Fruit fly (Drosophila melanogaster): ENCODE data around the gene ND-B14.5A.
A peak's percentile ranks its signal among the peaks of the same experiment; 100 is the strongest.

Gene ND-B14.5A

dm6 chrX:2136831-2137452 lies 35.4 kb upstream of the ND-B14.5A start (continued):
- TF ChIP-seq CG3281 (GFP tag; optimal IDR thresholded peaks at IDR 0.05), result peak; percentile 99
- TF ChIP-seq Atf6 (GFP tag; IDR thresholded peaks at IDR 0.05), result peak; percentile 100
- TF ChIP-seq Dad (GFP tag; optimal IDR thresholded peaks at IDR 0.05), result peak; percentile 100
- TF ChIP-seq CG10959 (GFP tag; IDR thresholded peaks at IDR 0.05), result peak; percentile 100
- TF ChIP-seq schlank (tag; optimal IDR thresholded peaks at IDR 0.05), result peak; percentile 100
- TF ChIP-seq Jarid2 (GFP tag; optimal IDR thresholded peaks at IDR 0.05), result peak; percentile 92
- peak; percentile 99 for TF ChIP-seq CG31224 (GFP tag; IDR thresholded peaks at IDR 0.05)
- peak; percentile 60 for TF ChIP-seq pzg (GFP tag; optimal IDR thresholded peaks at IDR 0.05)
- peak; percentile 100 for TF ChIP-seq CG12391 (tag; optimal IDR thresholded peaks at IDR 0.05)
- TF ChIP-seq Trl (optimal IDR thresholded peaks at IDR 0.05), result peak; percentile 62 to 76
- TF ChIP-seq Trl (GFP tag; optimal IDR thresholded peaks at IDR 0.05), result peak; percentile 100
- TF ChIP-seq CG5953 (GFP tag; IDR thresholded peaks at IDR 0.05), result peak; percentile 100
- no peak for TF ChIP-seq br (optimal IDR thresholded peaks at IDR 0.05)
- TF ChIP-seq pros (GFP tag; optimal IDR thresholded peaks at IDR 0.05), result no peak
- peak; percentile 98 for TF ChIP-seq CG6254 (GFP tag; optimal IDR thresholded peaks at IDR 0.05)
- peak; percentile 100 for TF ChIP-seq CG10209 (GFP tag; optimal IDR thresholded peaks at IDR 0.05)
- TF ChIP-seq Blimp-1 (GFP tag; optimal IDR thresholded peaks at IDR 0.05), result peak; percentile 99
- peak; percentile 100 for TF ChIP-seq CG33213 (GFP tag; optimal IDR thresholded peaks at IDR 0.05)
- peak; percentile 100 for TF ChIP-seq CG32772 (GFP tag; IDR thresholded peaks at IDR 0.05)
- peak; percentile 99 for TF ChIP-seq Bteb2 (GFP tag; optimal IDR thresholded peaks at IDR 0.05)
- peak; percentile 100 for TF ChIP-seq tx (GFP tag; optimal IDR thresholded peaks at IDR 0.05)
- TF ChIP-seq CG18476 (GFP tag; optimal IDR thresholded peaks at IDR 0.05), result peak; percentile 99
- TF ChIP-seq fd96Cb (tag; optimal IDR thresholded peaks at IDR 0.05), result peak; percentile 100
- TF ChIP-seq Hand (GFP tag; optimal IDR thresholded peaks at IDR 0.05), result peak; percentile 99
- no peak for TF ChIP-seq fru (optimal IDR thresholded peaks at IDR 0.05)
- peak; percentile 100 for TF ChIP-seq B-H1 (GFP tag; IDR thresholded peaks at IDR 0.05)
- TF ChIP-seq odd (GFP tag; optimal IDR thresholded peaks at IDR 0.05), result peak; percentile 99
- no peak for TF ChIP-seq inv (GFP tag; IDR thresholded peaks at IDR 0.05; ENCODE audit: partially characterized antibody)
- peak; percentile 99 for TF ChIP-seq Kr (GFP tag; optimal IDR thresholded peaks at IDR 0.05)
- peak; percentile 100 for TF ChIP-seq gcm (GFP tag; optimal IDR thresholded peaks at IDR 0.05)
- peak in 1 of 2 experiments; percentile 95 for TF ChIP-seq Hr78 (GFP tag; optimal IDR thresholded peaks at IDR 0.05)
- peak; percentile 100 for TF ChIP-seq grau (tag; optimal IDR thresholded peaks at IDR 0.05)
- TF ChIP-seq CG43689 (GFP tag; IDR thresholded peaks at IDR 0.05), result peak; percentile 100
- no peak; the same call in 1 of the 2 replicates for TF ChIP-seq sna (GFP tag; IDR thresholded peaks at IDR 0.05; ENCODE audit: partially characterized antibody)
- peak; percentile 100 for TF ChIP-seq PHDP (tag; optimal IDR thresholded peaks at IDR 0.05)
- peak; percentile 99 for TF ChIP-seq ERR (GFP tag; optimal IDR thresholded peaks at IDR 0.05)
- TF ChIP-seq dati (GFP tag; IDR thresholded peaks at IDR 0.05), result peak; percentile 100
- TF ChIP-seq CG11560 (tag; IDR thresholded peaks at IDR 0.05), result peak; percentile 96
- TF ChIP-seq CG7357 (GFP tag; IDR thresholded peaks at IDR 0.05), result peak; percentile 99
- TF ChIP-seq en (GFP tag; optimal IDR thresholded peaks at IDR 0.05), result peak; percentile 100
- peak; percentile 100 for TF ChIP-seq HmgD (GFP tag; optimal IDR thresholded peaks at IDR 0.05)
- TF ChIP-seq btn (GFP tag; optimal IDR thresholded peaks at IDR 0.05), result peak; percentile 100
- TF ChIP-seq ranshi (GFP tag; IDR thresholded peaks at IDR 0.05), result peak; percentile 100
- peak; percentile 100 for TF ChIP-seq Usf (GFP tag; optimal IDR thresholded peaks at IDR 0.05)
- peak; percentile 100 for TF ChIP-seq CG17568 (GFP tag; optimal IDR thresholded peaks at IDR 0.05)
- TF ChIP-seq org-1 (GFP tag; optimal IDR thresholded peaks at IDR 0.05), result peak; percentile 99
- peak; percentile 100 for TF ChIP-seq so (GFP tag; IDR thresholded peaks at IDR 0.05)
- TF ChIP-seq CG1602 (GFP tag; optimal IDR thresholded peaks at IDR 0.05), result peak; percentile 100
- peak; percentile 100 for TF ChIP-seq CG10979 (tag; optimal IDR thresholded peaks at IDR 0.05)
- TF ChIP-seq sob (GFP tag; IDR thresholded peaks at IDR 0.05), result peak; percentile 100
- peak; percentile 98 for TF ChIP-seq trem (tag; optimal IDR thresholded peaks at IDR 0.05)
